Worm (Caenorhabditis elegans): ENCODE results near the gene crn-3.

crn-3 gene

ce11 chrII:10547803-10548693 is 39.8 kb upstream of the crn-3 start:
- TF ChIP-seq spr-3 (GFP tag; optimal IDR thresholded peaks at IDR 0.05) (no peak), ZK546.5 (tag; optimal IDR thresholded peaks at IDR 0.05) (no peak), lin-13 (GFP tag; optimal IDR thresholded peaks at IDR 0.05) (peak; percentile 31), fos-1 (tag; optimal IDR thresholded peaks at IDR 0.05) (no peak), zip-11 (GFP tag; IDR thresholded peaks at IDR 0.05) (0 out of 2 replicates have a peak, but pooled peaks have one; percentile 15), fkh-10 (GFP tag; optimal IDR thresholded peaks at IDR 0.05) (no peak), lsy-2 (tag; optimal IDR thresholded peaks at IDR 0.05) (no peak), F44E2.7 (GFP tag; IDR thresholded peaks at IDR 0.05) (no peak), dpl-1 (GFP tag; optimal IDR thresholded peaks at IDR 0.05) (no peak), zfp-2 (tag; optimal IDR thresholded peaks at IDR 0.05) (no peak), mxl-3 (GFP tag; optimal IDR thresholded peaks at IDR 0.05) (no peak), spr-1 (tag; optimal IDR thresholded peaks at IDR 0.05) (no peak), mes-2 (tag; optimal IDR thresholded peaks at IDR 0.05; ENCODE audit: poor library complexity, severe bottlenecking) (no peak), cey-2 (tag; optimal IDR thresholded peaks at IDR 0.05; ENCODE audit: borderline replicate concordance, insufficient read depth) (no peak), dmd-6 (GFP tag; IDR thresholded peaks at IDR 0.05) (peak; percentile 21), hmg-1.1 (GFP tag; IDR thresholded peaks at IDR 0.05) (no peak), F26F4.8 (GFP tag; conservative IDR thresholded peaks at IDR 0.05) (no peak), aha-1 (tag) (peak; percentile 98), F49E8.2 (tag; optimal IDR thresholded peaks at IDR 0.05; ENCODE audit: borderline replicate concordance) (no peak), attf-4 (tag; optimal IDR thresholded peaks at IDR 0.05) (no peak), gei-8 (GFP tag; optimal IDR thresholded peaks at IDR 0.05) (no peak), mep-1 (tag; optimal IDR thresholded peaks at IDR 0.05) (peak; percentile 34), nhr-102 (tag; optimal IDR thresholded peaks at IDR 0.05) (no peak), Y5F2A.4 (GFP tag; optimal IDR thresholded peaks at IDR 0.05) (no peak), ama-1 (optimal IDR thresholded peaks at IDR 0.05) (peak; percentile 73), saeg-2 (GFP tag; IDR thresholded peaks at IDR 0.05) (no peak), zag-1 (tag; optimal IDR thresholded peaks at IDR 0.05) (no peak), ceh-62 (tag; optimal IDR thresholded peaks at IDR 0.05) (no peak), zip-2 (tag; optimal IDR thresholded peaks at IDR 0.05) (no peak), snpc-4 (tag; optimal IDR thresholded peaks at IDR 0.05) (no peak), nhr-28 (tag; optimal IDR thresholded peaks at IDR 0.05) (peak; percentile 50), lim-7 (GFP tag; IDR thresholded peaks at IDR 0.05) (peak; percentile 69), ztf-11 (tag; optimal IDR thresholded peaks at IDR 0.05) (no peak), dve-1 (tag; optimal IDR thresholded peaks at IDR 0.05; ENCODE audit: insufficient read depth) (peak; percentile 30), nhr-48 (tag; optimal IDR thresholded peaks at IDR 0.05) (no peak), hif-1 (tag; optimal IDR thresholded peaks at IDR 0.05) (no peak), ctbp-1 (GFP tag; IDR thresholded peaks at IDR 0.05) (no peak; the same call in 1 of the 2 replicates), T26A8.4 (GFP tag; IDR thresholded peaks at IDR 0.05) (no peak), mdl-1 (tag; optimal IDR thresholded peaks at IDR 0.05) (no peak), lin-1 (GFP tag; IDR thresholded peaks at IDR 0.05) (no peak), D1046.2 (GFP tag; IDR thresholded peaks at IDR 0.05) (no peak), Y75B8A.6 (GFP tag; IDR thresholded peaks at IDR 0.05) (peak; percentile 33; the same call in 1 of the 2 replicates), dmd-9 (GFP tag; IDR thresholded peaks at IDR 0.05) (no peak), aly-2 (tag; optimal IDR thresholded peaks at IDR 0.05) (no peak), nhr-41 (GFP tag; IDR thresholded peaks at IDR 0.05) (peak; percentile 58; the same call in 1 of the 2 replicates), nhr-111 (GFP tag; optimal IDR thresholded peaks at IDR 0.05) (no peak), hlh-11 (tag; optimal IDR thresholded peaks at IDR 0.05) (peak; percentile 49), jun-1 (tag; optimal IDR thresholded peaks at IDR 0.05) (no peak), T20F7.1 (GFP tag; optimal IDR thresholded peaks at IDR 0.05) (no peak), php-3 (GFP tag; IDR thresholded peaks at IDR 0.05) (no peak)

Measured in whole organism, L4 larva.